Fruit fly (Drosophila melanogaster) S2 (cell line): ENCODE results near the gene Mst27D.

Source experiments
- CG8478 ChIP-seq: fragments of >200 bp; optimal IDR thresholded peaks from 2 replicates; lab custom pipeline; 2018
- CTCF ChIP-seq, 2 experiments: fragments of >200 bp; optimal IDR thresholded peaks; 2 replicates each; lab custom pipeline; 2018

dm6 chr2L:7025247-7025646, 35.4 kb downstream of the Mst27D start:
- TF ChIP-seq CG8478 (no peak), CTCF (optimal IDR thresholded peaks at IDR 0.05; lab: Kevin White, UChicago) (no peak)
